Worm (Caenorhabditis elegans) whole organism, L4 larva: ENCODE results near the gene dhhc-1.

Source experiments
- F49E8.2 ChIP-seq: sonication (generic microtip); optimal IDR thresholded peaks from 2 replicates; lab custom pipeline; 2016; ENCODE audit warnings: missing compliant biosample characterization, mild to moderate bottlenecking, missing genetic modification characterization, borderline replicate concordance
- egl-43 ChIP-seq: fragments of 200-800 bp; sonication (Bioruptor generic); IDR thresholded peaks from 2 replicates; pipeline ENCODE4 v1.3.6; 2022; ENCODE audit warnings: missing genetic modification reagents, missing genetic modification characterization, missing compliant biosample characterization
- fos-1 ChIP-seq: fragments of 150-350 bp; optimal IDR thresholded peaks from 2 replicates; lab custom pipeline; 2014; ENCODE audit warnings: missing biosample characterization, missing genetic modification characterization
- lin-13 ChIP-seq: fragments of 150-350 bp; optimal IDR thresholded peaks from 2 replicates; lab custom pipeline; 2014; ENCODE audit warnings: missing biosample characterization, missing genetic modification reagents, missing genetic modification characterization
- nhr-237 ChIP-seq: sonication (generic microtip); optimal IDR thresholded peaks from 2 replicates; lab custom pipeline; 2017; ENCODE audit warnings: missing biosample characterization, missing genetic modification characterization
- nhr-25 ChIP-seq: sonication (generic microtip); optimal IDR thresholded peaks from 2 replicates; lab custom pipeline; 2017; ENCODE audit warnings: missing genetic modification characterization, mild to moderate bottlenecking, missing compliant biosample characterization, antibody characterized with exemption, moderate library complexity, borderline replicate concordance; ENCODE audit not compliant: insufficient read depth
- nhr-48 ChIP-seq: sonication (generic microtip); optimal IDR thresholded peaks from 2 replicates; lab custom pipeline; 2016; ENCODE audit warnings: mild to moderate bottlenecking, missing genetic modification characterization, missing compliant biosample characterization
- unc-62 ChIP-seq, 3 experiments: fragments of 150-350 bp in 1 of 3; sonication (generic microtip); optimal IDR thresholded peaks in 2 of 3; peaks in 1 of 3; 1 replicate in 1 of 3; 2 replicates in 2 of 3; lab custom pipeline; 2014 to 2017; ENCODE audit warnings: missing biosample characterization in 3 of 3, missing genetic modification characterization in 3 of 3, missing genetic modification reagents in 3 of 3, missing genotype in 1 of 3

ce11 chrX:15147640-15148039 lies 47.4 kb upstream of the dhhc-1 start, which contains the start of gene unc-7:
- no peak for TF ChIP-seq egl-43 (GFP tag; lab: Robert Waterston, UW)
- peak in 1 of 2 experiments; percentile 42 for TF ChIP-seq unc-62 (GFP tag; optimal IDR thresholded peaks at IDR 0.05 in 1 of 2; lab: Kevin White, UChicago)
- no peak for TF ChIP-seq unc-62 (tag; optimal IDR thresholded peaks at IDR 0.05; lab: Kevin White, UChicago)
- TF ChIP-seq nhr-237 (tag; lab: Kevin White, UChicago), result no peak
- TF ChIP-seq nhr-25, result no peak
- TF ChIP-seq nhr-48, result no peak
- no peak for TF ChIP-seq lin-13 (GFP tag; lab: Kevin White, UChicago)
- no peak for TF ChIP-seq F49E8.2 (tag; lab: Kevin White, UChicago)
- TF ChIP-seq fos-1 (tag; lab: Kevin White, UChicago), result no peak
